Fruit fly (Drosophila melanogaster) Kc167 (cell line): ENCODE data around the gene CG31459.

Experiments
- Sin3A ChIP-seq: fragments of >200 bp; optimal IDR thresholded peaks from 2 replicates; lab custom pipeline; 2018; ENCODE audit warnings: missing external identifiers
- h ChIP-seq: fragments of >200 bp; optimal IDR thresholded peaks from 3 replicates; lab custom pipeline; 2018; ENCODE audit warnings: missing external identifiers
- insv ChIP-seq: fragments of >200 bp; optimal IDR thresholded peaks from 3 replicates; lab custom pipeline; 2018; ENCODE audit warnings: missing external identifiers
- psq ChIP-seq: fragments of >200 bp; optimal IDR thresholded peaks from 2 replicates; lab custom pipeline; 2017; ENCODE audit warnings: missing external identifiers
- ttk ChIP-seq: sonication (Bioruptor generic); optimal IDR thresholded peaks from 2 replicates; lab custom pipeline; 2017; ENCODE audit warnings: missing external identifiers

DNA sequence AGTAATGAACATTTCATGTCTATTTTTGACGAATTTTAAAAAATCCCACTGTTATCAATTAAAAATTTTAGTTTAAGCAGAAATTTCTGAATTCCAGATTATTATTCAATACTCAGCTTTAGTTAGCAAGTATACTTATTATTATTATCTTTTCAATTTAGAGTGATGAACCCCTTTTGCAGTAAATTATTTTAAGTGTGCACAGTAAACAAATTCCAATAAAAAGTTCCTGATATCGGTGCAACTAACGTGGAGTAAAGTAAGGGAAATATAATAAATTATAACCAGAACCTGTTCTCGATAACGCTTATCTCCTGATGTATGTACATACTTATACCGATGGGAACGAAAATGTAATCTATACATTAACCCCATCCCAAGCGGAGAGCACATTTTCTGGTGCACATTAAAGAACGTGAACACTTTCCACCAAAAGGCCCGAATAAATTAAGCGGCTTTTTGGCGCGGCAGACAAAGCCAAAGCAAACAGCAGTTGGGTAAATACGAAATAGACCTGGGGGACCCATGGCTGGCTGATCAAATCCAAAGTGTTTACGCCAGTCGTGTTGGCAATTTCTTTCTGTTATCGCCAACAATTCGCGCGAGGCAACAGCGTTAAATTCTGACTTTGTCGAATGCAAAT, 17.5 kb downstream of the CG31459 start:
- TF ChIP-seq h (lab: Kevin White, UChicago) (no peak), ttk (lab: Kevin White, UChicago) (no peak), psq (lab: Kevin White, UChicago) (no peak), Sin3A (lab: Kevin White, UChicago) (no peak), insv (lab: Kevin White, UChicago) (no peak)
